Worm (Caenorhabditis elegans) whole organism, early embryonic: ENCODE data around the gene Y51H7BR.7.

Source experiments
- F13C5.2 ChIP-seq: sonication (generic microtip); optimal IDR thresholded peaks from 2 replicates; lab custom pipeline; 2017; ENCODE audit warnings: mild to moderate bottlenecking, missing genetic modification characterization, inconsistent platforms, missing compliant biosample characterization
- aly-1 ChIP-seq: sonication (generic microtip); optimal IDR thresholded peaks from 2 replicates; lab custom pipeline; 2016; ENCODE audit warnings: missing genetic modification characterization, missing compliant biosample characterization
- ama-1 ChIP-seq: fragments of 150-350 bp; optimal IDR thresholded peaks from 2 replicates; lab custom pipeline; 2014
- ceh-13 ChIP-seq: fragments of 200-800 bp; sonication (Bioruptor generic); optimal IDR thresholded peaks from 2 replicates; lab custom pipeline; 2018; ENCODE audit warnings: mild to moderate bottlenecking, missing genetic modification characterization, missing compliant biosample characterization
- ceh-36 ChIP-seq: sonication (generic microtip); optimal IDR thresholded peaks from 2 replicates; lab custom pipeline; 2016; ENCODE audit warnings: missing genetic modification characterization, inconsistent platforms, missing compliant biosample characterization
- ets-7 ChIP-seq: sonication (generic microtip); optimal IDR thresholded peaks from 2 replicates; lab custom pipeline; 2016; ENCODE audit warnings: missing genotype, missing genetic modification characterization, missing compliant biosample characterization
- flt-1 ChIP-seq: fragments of 200-800 bp; sonication (Bioruptor generic); IDR thresholded peaks from 2 replicates; pipeline ENCODE4 v1.3.6; 2022; ENCODE audit warnings: missing genetic modification characterization, missing compliant biosample characterization
- hmbx-1 ChIP-seq: sonication (generic microtip); optimal IDR thresholded peaks from 2 replicates; lab custom pipeline; 2016; ENCODE audit warnings: mild to moderate bottlenecking, missing genetic modification characterization, missing compliant biosample characterization
- hmg-4 ChIP-seq: fragments of 200-800 bp; sonication (Bioruptor generic); optimal IDR thresholded peaks from 2 replicates; lab custom pipeline; 2018; ENCODE audit warnings: mild to moderate bottlenecking, missing genetic modification characterization, missing compliant biosample characterization
- hnd-1 ChIP-seq: sonication (generic microtip); optimal IDR thresholded peaks from 2 replicates; lab custom pipeline; 2016; ENCODE audit warnings: missing genetic modification characterization, missing compliant biosample characterization
- scrt-1 ChIP-seq: fragments of 200-800 bp; sonication (Bioruptor generic); IDR thresholded peaks from 2 replicates; pipeline ENCODE4 v1.3.6; 2022; ENCODE audit warnings: missing genetic modification characterization, missing compliant biosample characterization
- sea-1 ChIP-seq: fragments of 200-800 bp; sonication (Bioruptor generic); conservative IDR thresholded peaks from 2 replicates; pipeline ENCODE4 v1.3.6; 2022; ENCODE audit warnings: missing genetic modification characterization, missing compliant biosample characterization
- tbx-37 ChIP-seq: fragments of 200-800 bp; sonication (Bioruptor generic); conservative IDR thresholded peaks from 2 replicates; pipeline ENCODE4 v1.3.6; 2022; ENCODE audit warnings: missing genetic modification reagents, missing genetic modification characterization, missing compliant biosample characterization

ce11 chrII:1568214-1568613 is 42.8 kb upstream of the Y51H7BR.7 start, which contains the start of gene fbxb-49:
- TF ChIP-seq scrt-1 (GFP tag; lab: Robert Waterston, UW), result no peak
- no peak for TF ChIP-seq flt-1 (GFP tag; lab: Robert Waterston, UW)
- TF ChIP-seq hmbx-1 (tag; lab: Kevin White, UChicago), result no peak
- no peak for TF ChIP-seq ceh-13 (GFP tag; lab: Kevin White, UChicago)
- no peak for TF ChIP-seq ama-1 (lab: Kevin White, UChicago)
- TF ChIP-seq aly-1 (tag; lab: Kevin White, UChicago), result no peak
- TF ChIP-seq F13C5.2, result no peak
- TF ChIP-seq ets-7, result no peak
- TF ChIP-seq hnd-1 (tag; lab: Kevin White, UChicago), result no peak
- no peak for TF ChIP-seq sea-1 (GFP tag; lab: Robert Waterston, UW)
- TF ChIP-seq tbx-37 (GFP tag; lab: Robert Waterston, UW), result no peak
- TF ChIP-seq ceh-36 (tag; lab: Kevin White, UChicago), result no peak
- no peak for TF ChIP-seq hmg-4 (GFP tag; lab: Kevin White, UChicago)
